Worm (Caenorhabditis elegans) whole organism, young adult: Measurements from ENCODE around the gene B0457.6.

Experiments
- B0019.2 ChIP-seq: fragments of 200-800 bp; sonication (Bioruptor generic); conservative IDR thresholded peaks from 2 replicates; pipeline ENCODE4 v1.3.6; 2022; ENCODE audit warnings: missing genetic modification reagents, missing genetic modification characterization, missing compliant biosample characterization
- egrh-3 ChIP-seq: fragments of 200-800 bp; sonication (Bioruptor generic); IDR thresholded peaks from 2 replicates; pipeline ENCODE4 v1.3.6; 2022; ENCODE audit warnings: missing genetic modification reagents, missing genetic modification characterization, missing compliant biosample characterization
- hrde-1 ChIP-seq: sonication (generic microtip); optimal IDR thresholded peaks from 2 replicates; lab custom pipeline; 2016; ENCODE audit warnings: missing genetic modification characterization, mild to moderate bottlenecking, missing compliant biosample characterization, moderate library complexity, missing genotype, missing genetic modification reagents, borderline replicate concordance
- snpc-1.3 ChIP-seq: sonication (generic microtip); optimal IDR thresholded peaks from 2 replicates; lab custom pipeline; 2017; ENCODE audit warnings: missing genetic modification characterization, mild to moderate bottlenecking, missing compliant biosample characterization, antibody characterized with exemption, moderate library complexity, missing genotype, missing genetic modification reagents; ENCODE audit not compliant: insufficient read depth

ce11 chrII:8883559-8883958 is 38.7 kb upstream of the B0457.6 start, which contains the start of gene rha-1:
- TF ChIP-seq B0019.2 (GFP tag; lab: Robert Waterston, UW), result no peak
- TF ChIP-seq snpc-1.3 (tag; lab: Kevin White, UChicago), result no peak
- no peak for TF ChIP-seq egrh-3 (GFP tag; lab: Robert Waterston, UW)
- no peak for TF ChIP-seq hrde-1 (tag; lab: Kevin White, UChicago)
